Fruit fly (Drosophila melanogaster): Measurements from ENCODE around the gene Tollo.

The Tollo gene

DNA sequence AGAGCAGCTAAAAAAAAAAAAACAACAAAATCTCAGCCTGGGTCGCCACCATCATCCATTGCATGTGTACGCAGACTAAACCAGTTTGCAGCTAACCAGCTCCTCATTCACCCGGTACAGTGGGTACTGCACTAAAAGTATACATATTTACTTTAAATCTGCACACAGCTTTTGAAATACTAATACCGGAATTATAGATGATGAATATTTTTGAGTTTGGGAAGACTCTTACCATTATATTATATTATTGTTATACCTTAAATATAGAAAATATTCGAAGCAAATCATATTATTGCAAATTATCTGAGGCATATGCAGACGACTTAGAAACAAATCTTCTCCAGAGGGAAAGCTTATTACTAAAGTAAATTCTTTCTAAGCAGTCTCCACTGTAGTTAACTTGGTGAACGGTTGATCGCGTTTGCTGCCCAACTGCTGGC is 25.7 kb downstream of the Tollo start:
- no peak for TF ChIP-seq CG17801 (GFP tag; optimal IDR thresholded peaks at IDR 0.05; ENCODE audit: partially characterized antibody)

DNA sequence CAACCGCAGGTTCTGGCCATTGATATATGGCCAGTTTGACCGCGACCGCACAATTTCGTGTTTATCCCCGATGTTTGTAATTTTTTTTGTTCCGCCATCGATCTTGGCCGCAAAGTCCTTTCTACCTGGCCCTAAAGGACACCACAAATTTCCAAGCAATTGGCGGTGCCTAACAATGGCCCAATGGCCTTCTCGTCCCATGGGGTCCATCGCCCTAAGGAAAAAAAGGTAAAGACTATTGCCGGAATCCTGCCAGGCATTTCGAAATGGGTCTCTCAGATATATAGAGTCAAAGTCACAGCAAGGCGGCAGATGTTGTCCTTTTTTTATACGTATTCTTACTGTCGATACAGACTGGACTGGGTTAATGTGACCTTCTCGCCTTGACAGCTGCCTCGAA is 26.6 kb downstream of the Tollo start:
- no peak for TF ChIP-seq CG17801 (GFP tag; optimal IDR thresholded peaks at IDR 0.05; ENCODE audit: partially characterized antibody)

DNA sequence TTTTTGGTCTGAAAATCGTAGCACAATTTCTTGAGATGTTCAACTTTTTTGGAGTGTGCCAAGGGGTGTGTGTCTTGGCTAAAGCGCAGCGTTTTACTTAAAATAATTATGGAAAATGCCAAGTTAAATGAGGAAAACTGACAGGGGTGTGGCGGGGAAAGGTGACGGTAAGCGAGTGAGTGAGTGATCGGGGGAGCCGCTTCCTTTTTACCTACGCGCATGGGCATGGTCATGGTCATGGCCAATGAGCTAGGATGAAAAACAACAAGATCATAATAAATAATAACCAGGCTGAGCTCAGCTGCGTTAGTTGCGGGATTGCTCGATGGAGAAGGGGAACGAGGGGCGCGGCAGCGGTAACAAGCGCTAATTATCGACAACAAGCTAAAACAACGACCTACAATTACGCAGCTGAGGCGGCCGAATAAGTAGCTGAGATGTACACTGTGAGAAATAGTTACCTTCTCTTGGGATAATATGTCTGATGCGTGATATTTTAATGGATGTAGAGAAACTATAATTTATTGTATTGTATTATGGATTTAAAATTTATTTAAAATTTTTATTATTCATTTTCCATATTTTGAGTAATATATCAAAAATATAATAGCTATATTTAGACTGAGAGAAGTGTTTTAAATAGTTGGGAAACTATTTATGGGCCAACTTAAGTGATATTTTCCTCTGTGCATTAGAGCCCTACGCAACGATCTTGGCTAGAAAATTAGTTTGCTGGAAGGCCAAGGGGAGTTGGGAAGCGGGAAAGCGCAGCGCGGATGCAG is 29.0 kb downstream of the Tollo start:
- no peak for TF ChIP-seq CG17801 (GFP tag; optimal IDR thresholded peaks at IDR 0.05; ENCODE audit: partially characterized antibody)

DNA sequence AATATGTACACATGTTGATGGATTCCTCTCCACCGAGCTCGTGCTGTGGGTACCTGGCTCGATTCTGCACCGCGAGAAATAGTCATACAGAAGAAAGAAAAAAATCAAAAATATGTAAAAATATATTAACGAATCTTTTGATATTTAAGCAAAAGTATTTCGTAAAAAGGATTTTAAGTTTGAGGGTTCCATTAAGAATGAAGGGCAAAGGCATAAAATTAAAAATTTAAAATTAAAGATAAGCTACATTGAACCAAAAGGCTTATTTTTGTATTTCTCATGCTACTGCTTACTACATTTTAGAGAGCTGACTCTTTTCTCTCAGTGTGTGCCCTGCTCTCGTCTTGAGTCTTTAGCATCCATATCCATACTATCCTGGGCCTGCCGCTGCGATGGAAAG is 31.2 kb downstream of the Tollo start:
- no peak for TF ChIP-seq CG17801 (GFP tag; optimal IDR thresholded peaks at IDR 0.05; ENCODE audit: partially characterized antibody)

DNA sequence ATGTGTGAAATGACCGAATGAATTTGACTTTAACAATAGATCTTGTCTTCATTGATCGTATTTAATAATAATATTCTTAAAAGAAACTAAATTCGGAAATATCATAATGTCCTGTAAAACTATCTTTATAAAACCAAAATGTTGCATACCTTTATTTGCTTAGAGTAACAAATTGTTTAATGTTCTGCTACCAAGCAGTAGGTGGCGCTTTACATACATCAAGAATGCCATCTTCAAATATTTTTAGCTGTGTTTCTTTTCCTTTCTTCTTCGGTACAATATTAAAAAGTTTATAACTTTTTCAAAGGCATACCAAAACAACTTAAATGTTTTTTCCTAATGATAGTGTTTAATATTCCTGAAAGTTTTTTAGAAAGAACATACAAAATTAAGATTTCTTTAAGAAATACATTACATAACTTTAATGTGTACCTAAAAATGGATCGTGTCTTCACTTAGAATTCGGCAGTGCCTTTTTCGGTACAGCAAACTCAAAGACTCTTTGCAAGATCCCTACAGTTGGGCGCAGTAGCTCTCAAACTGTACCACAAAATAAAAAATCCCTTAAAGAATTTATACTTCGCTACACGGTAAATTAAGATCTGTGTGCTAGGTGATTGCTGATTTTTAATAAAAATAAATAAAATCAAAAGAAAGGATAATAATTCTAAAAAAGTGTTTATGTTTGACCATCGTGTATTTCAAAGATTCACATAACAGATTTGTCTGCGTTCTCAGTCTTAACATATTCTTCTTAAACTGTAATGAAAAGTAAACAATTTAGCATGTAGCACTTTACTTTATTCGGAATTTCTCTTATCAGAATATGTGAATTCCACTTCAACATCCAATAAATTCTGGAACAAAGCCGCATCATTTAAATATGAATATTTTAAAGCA is 32.5 kb downstream of the Tollo start:
- no peak for TF ChIP-seq CG17801 (GFP tag; optimal IDR thresholded peaks at IDR 0.05; ENCODE audit: partially characterized antibody)

DNA sequence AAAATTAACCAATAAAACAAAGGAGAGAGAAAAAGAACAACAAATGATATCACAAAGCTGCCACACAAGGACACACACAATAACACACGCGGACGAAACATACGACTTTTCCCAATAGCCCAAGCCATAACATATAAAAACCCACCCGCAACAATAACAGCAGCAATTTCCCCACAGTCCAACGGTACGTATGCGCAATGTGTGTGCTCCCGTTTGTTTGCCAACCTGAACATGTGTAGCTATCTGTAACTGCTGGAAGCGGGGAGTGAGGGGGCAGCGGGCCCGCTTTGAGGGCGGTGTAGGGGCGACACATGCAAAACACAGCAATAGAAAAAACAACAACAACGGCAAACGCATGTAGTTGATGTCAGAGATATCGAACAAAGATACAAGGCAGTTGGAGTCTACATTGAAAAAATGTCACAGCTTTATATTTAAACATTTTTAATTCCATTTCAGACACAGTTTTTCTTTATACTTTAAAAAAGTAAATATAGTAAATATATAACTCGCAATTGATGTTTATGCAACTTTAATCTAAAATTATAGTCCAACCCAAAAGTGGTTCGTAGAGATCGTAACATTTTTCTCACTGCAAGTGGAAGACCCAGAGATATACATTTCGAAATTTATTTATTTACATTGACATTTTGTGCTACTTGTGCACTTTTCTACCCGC is 33.4 kb downstream of the Tollo start:
- TF ChIP-seq CG17801 (GFP tag; optimal IDR thresholded peaks at IDR 0.05; ENCODE audit: partially characterized antibody) = no peak

DNA sequence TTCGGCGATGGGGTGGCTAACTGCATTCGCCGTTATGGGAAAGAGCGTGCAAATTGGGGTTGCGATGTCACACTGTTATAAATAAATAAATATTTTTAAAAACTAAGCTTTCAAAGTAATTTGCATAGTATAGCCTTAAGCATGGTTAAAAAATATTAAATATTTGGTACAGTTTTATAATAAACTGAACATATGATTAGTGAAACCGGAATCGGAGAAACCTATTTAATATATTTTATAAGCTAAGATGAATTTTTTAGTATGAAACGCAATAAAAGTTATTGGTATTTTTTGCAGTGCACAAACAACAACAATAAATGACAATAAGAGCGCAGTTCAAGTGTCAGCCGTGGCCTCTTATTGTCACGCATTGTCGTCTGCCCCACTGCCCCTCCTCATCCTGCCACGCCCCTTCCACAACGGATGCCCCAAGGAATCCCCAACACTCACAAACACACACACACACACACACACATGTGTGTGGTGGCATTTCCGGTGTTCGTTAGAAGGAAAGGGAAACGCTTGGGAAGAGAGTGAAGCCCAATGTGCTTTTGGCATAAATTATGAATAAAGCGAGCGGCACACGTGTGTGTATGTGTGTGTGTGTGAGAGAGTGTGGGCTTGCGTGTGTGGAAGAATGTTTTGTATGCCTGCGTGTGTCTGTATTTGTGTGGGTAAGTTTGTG is 40.2 kb downstream of the Tollo start:
- no peak for TF ChIP-seq CG17801 (GFP tag; optimal IDR thresholded peaks at IDR 0.05; ENCODE audit: partially characterized antibody)

DNA sequence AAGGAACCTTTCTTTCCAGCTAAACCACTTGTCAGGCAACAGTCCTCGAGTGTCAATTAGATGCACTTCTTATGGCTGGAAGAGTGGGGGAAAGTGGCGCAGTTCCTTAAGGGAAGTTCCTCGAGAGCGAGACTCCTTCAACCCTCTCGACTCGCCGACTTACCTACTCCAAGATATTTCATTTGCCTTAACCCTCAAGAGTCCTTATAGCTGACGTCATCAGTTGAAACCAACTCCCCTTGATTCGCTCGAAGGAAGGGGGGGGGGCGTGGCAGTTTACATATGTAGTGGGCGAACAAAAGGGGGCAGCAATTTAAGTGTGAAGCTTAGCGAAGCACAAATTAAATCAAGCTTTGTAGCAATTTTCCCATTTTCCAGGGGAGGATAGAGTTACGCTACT is 45.6 kb downstream of the Tollo start:
- no peak for TF ChIP-seq CG17801 (GFP tag; optimal IDR thresholded peaks at IDR 0.05; ENCODE audit: partially characterized antibody)

DNA sequence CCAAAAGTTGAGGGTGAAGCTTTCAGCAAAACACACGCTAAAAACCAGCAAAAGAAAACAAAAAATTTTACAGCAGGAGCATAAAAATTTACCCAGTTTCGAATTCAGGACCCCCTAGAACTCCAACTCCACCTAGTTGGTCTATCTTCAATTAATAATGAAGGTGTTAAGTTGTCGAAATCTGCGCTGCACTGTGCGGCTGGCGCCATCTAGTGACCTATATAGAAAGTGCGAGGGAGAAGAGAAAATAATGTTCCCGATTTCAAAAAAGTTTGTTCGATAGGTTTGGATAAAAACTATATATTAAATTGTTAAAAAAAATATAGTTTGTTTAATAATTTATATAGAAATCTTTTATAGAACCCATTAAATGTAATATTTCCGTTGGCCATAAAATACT is 51.5 kb downstream of the Tollo start:
- TF ChIP-seq CG17801 (GFP tag; optimal IDR thresholded peaks at IDR 0.05; ENCODE audit: partially characterized antibody) = no peak

DNA sequence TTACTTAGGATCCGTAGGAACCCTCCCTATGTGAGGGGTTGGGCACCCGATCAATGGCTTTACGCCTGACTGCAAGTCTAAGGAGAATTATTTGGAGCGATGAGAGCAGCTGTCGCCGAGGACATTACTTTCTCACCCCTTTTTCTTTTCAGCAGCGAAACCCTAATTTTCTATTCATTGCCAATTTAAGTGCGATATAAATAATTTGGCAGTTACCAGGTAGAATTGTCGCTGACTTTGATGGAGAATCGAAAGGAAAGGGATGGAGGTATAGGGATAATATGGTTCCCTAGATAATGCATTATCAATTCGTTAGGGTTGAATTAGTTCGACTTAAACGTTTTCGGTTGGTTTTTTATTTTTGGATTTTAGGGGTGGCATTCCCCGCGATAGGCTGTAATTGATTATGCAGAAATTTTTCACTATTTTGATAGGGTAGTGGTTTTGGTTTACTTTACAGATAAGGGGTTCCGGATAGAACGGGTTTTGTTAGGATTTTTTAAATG is 53.9 kb downstream of the Tollo start:
- no peak for TF ChIP-seq CG17801 (GFP tag; optimal IDR thresholded peaks at IDR 0.05; ENCODE audit: partially characterized antibody)

Data from ovary, adult (tissue).